Worm (Caenorhabditis elegans) whole organism, L2 larva: Measurements from ENCODE around the gene Y67D8A.2.

Experiments
- ama-1 ChIP-seq: fragments of 150-350 bp; optimal IDR thresholded peaks from 2 replicates; lab custom pipeline; 2018; ENCODE audit warnings: inconsistent platforms
- ceh-82 ChIP-seq: fragments of 150-350 bp; optimal IDR thresholded peaks from 2 replicates; lab custom pipeline; 2014; ENCODE audit warnings: missing biosample characterization, missing genetic modification characterization
- egl-27 ChIP-seq: sonication (generic microtip); optimal IDR thresholded peaks from 3 replicates; lab custom pipeline; 2017; ENCODE audit warnings: missing biosample characterization, missing genetic modification reagents, missing genetic modification characterization
- fos-1 ChIP-seq: fragments of 150-350 bp; optimal IDR thresholded peaks from 2 replicates; lab custom pipeline; 2014; ENCODE audit warnings: missing biosample characterization, missing genetic modification characterization
- lin-39 ChIP-seq: fragments of 150-350 bp; optimal IDR thresholded peaks from 2 replicates; lab custom pipeline; 2014; ENCODE audit warnings: missing biosample characterization, missing genetic modification reagents, missing genetic modification characterization
- mdl-1 ChIP-seq, 2 experiments: fragments of 150-350 bp in 1 of 2; sonication (generic microtip) in 1 of 2; optimal IDR thresholded peaks; 2 replicates each; lab custom pipeline; 2017; ENCODE audit warnings: missing biosample characterization in 2 of 2, missing genetic modification characterization in 2 of 2
- nhr-237 ChIP-seq: fragments of 150-350 bp; optimal IDR thresholded peaks from 2 replicates; lab custom pipeline; 2014; ENCODE audit warnings: missing biosample characterization, missing genetic modification characterization
- unc-62 ChIP-seq: fragments of 150-350 bp; optimal IDR thresholded peaks from 2 replicates; lab custom pipeline; 2014; ENCODE audit warnings: missing biosample characterization, missing genetic modification reagents, missing genetic modification characterization
- zag-1 ChIP-seq: fragments of 150-350 bp; optimal IDR thresholded peaks from 2 replicates; lab custom pipeline; 2014; ENCODE audit warnings: missing biosample characterization, missing genetic modification characterization

DNA sequence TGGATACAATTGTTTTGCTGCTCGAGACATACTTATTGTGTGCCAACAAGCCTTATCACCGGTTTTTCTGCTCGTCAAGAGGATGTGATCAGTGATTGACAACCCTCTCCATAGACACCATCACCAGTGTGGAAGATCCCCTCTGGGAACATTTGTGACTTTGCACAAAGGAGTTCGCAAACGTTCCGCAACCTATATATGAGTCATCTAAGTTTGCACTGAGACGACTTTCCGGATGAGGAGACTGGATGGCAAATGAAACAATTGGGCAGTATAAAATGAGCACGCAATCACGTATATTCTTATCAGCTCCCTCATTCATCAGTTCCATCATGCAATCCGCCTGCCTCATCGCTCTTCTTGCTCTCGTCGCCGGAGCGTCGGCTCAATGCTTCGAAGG is 78.3 kb downstream of the Y67D8A.2 start, which contains the start of gene W08E12.5:
- TF ChIP-seq zag-1 (tag; lab: Kevin White, UChicago), result no peak
- TF ChIP-seq fos-1, result no peak
- TF ChIP-seq unc-62 (GFP tag; lab: Kevin White, UChicago), result no peak
- TF ChIP-seq ceh-82 (tag; lab: Kevin White, UChicago), result no peak
- no peak for TF ChIP-seq egl-27 (tag; lab: Kevin White, UChicago)
- TF ChIP-seq mdl-1 (tag; optimal IDR thresholded peaks at IDR 0.05; lab: Kevin White, UChicago), result no peak
- no peak for TF ChIP-seq nhr-237
- no peak for TF ChIP-seq ama-1
- no peak for TF ChIP-seq lin-39 (tag; lab: Kevin White, UChicago)
